Worm (Caenorhabditis elegans) whole organism, midembryonic: ENCODE data around the gene clec-25.

Experiments
- T22C8.4 ChIP-seq: fragments of 200-800 bp; sonication (Bioruptor generic); IDR thresholded peaks from 2 replicates; pipeline ENCODE4 v1.3.6; 2022; ENCODE audit warnings: missing genetic modification characterization, missing compliant biosample characterization
- cog-1 ChIP-seq: sonication (generic microtip); optimal IDR thresholded peaks from 2 replicates; lab custom pipeline; 2016; ENCODE audit warnings: missing genetic modification characterization, missing compliant biosample characterization
- flt-1 ChIP-seq: fragments of 200-800 bp; sonication (Bioruptor generic); IDR thresholded peaks from 2 replicates; pipeline ENCODE4 v1.3.6; 2022; ENCODE audit warnings: missing genetic modification characterization, missing compliant biosample characterization
- klf-2 ChIP-seq: fragments of 200-800 bp; sonication (Bioruptor generic); conservative IDR thresholded peaks from 2 replicates; pipeline ENCODE4 v1.3.6; 2022; ENCODE audit warnings: missing genetic modification reagents, missing genetic modification characterization, missing compliant biosample characterization
- med-1 ChIP-seq: sonication (generic microtip); optimal IDR thresholded peaks from 2 replicates; lab custom pipeline; 2017; ENCODE audit warnings: missing genetic modification characterization, mild to moderate bottlenecking, missing compliant biosample characterization, antibody characterized with exemption, missing genetic modification reagents; ENCODE audit not compliant: insufficient read depth
- ref-1 ChIP-seq: fragments of 200-800 bp; sonication (Bioruptor generic); conservative IDR thresholded peaks from 2 replicates; pipeline ENCODE4 v1.3.6; 2022; ENCODE audit warnings: missing genetic modification reagents, missing genetic modification characterization, missing compliant biosample characterization
- tab-1 ChIP-seq: fragments of 200-800 bp; sonication (Bioruptor generic); IDR thresholded peaks from 2 replicates; pipeline ENCODE4 v1.3.6; 2022; ENCODE audit warnings: missing genetic modification characterization, missing compliant biosample characterization
- ztf-23 ChIP-seq: fragments of 200-800 bp; sonication (Bioruptor generic); IDR thresholded peaks from 2 replicates; pipeline ENCODE4 v1.3.6; 2022; ENCODE audit warnings: missing genetic modification reagents, missing genetic modification characterization, missing compliant biosample characterization
- ztf-29 ChIP-seq: fragments of 200-800 bp; sonication (Bioruptor generic); IDR thresholded peaks from 2 replicates; pipeline ENCODE4 v1.3.6; 2022; ENCODE audit warnings: missing genetic modification reagents, missing genetic modification characterization, missing compliant biosample characterization

Gene clec-25

ce11 chrV:16842941-16843340 lies at the start of gene clec-25:
clec-25 (plus strand) TSS chrV:16843241.
- TF ChIP-seq med-1 (GFP tag; lab: Kevin White, UChicago) (no peak), T22C8.4 (no peak), cog-1 (tag; lab: Kevin White, UChicago) (no peak), klf-2 (GFP tag; lab: Robert Waterston, UW) (no peak), ztf-29 (GFP tag; lab: Robert Waterston, UW) (no peak), tab-1 (GFP tag; lab: Robert Waterston, UW) (no peak), ztf-23 (GFP tag; lab: Robert Waterston, UW) (no peak)

- TF ChIP-seq T22C8.4: no peak
- no peak for TF ChIP-seq cog-1 (tag; lab: Kevin White, UChicago)
- TF ChIP-seq ztf-23 (GFP tag; lab: Robert Waterston, UW): no peak
- no peak for TF ChIP-seq tab-1 (GFP tag; lab: Robert Waterston, UW)
- TF ChIP-seq flt-1: no peak
- no peak for TF ChIP-seq ref-1 (GFP tag; lab: Robert Waterston, UW)
These were observed 49.7 kb upstream of the clec-25 start for ce11 chrV:16793312-16793711.

- no peak for TF ChIP-seq ref-1 (GFP tag; lab: Robert Waterston, UW)
- TF ChIP-seq klf-2 (GFP tag; lab: Robert Waterston, UW): no peak
- no peak for TF ChIP-seq med-1 (GFP tag; lab: Kevin White, UChicago)
- no peak for TF ChIP-seq tab-1 (GFP tag; lab: Robert Waterston, UW)
- no peak for TF ChIP-seq ztf-29 (GFP tag; lab: Robert Waterston, UW)
- TF ChIP-seq T22C8.4: no peak
- no peak for TF ChIP-seq flt-1
- TF ChIP-seq cog-1 (tag; lab: Kevin White, UChicago): no peak
- no peak for TF ChIP-seq ztf-23 (GFP tag; lab: Robert Waterston, UW)
These were observed 49.0 kb upstream of the clec-25 start for ce11 chrV:16794079-16794478.

ce11 chrV:16794828-16795354 lies 48.1 kb upstream of the clec-25 start, which contains the start of the genes ctps-1 and pus-1:
ctps-1 (plus strand) TSS chrV:16794878.
pus-1 (minus strand) TSS chrV:16794952.
- TF ChIP-seq med-1 (GFP tag; lab: Kevin White, UChicago): no peak
- TF ChIP-seq klf-2 (GFP tag; lab: Robert Waterston, UW): no peak
- TF ChIP-seq cog-1 (tag; lab: Kevin White, UChicago): no peak
- no peak for TF ChIP-seq ref-1 (GFP tag; lab: Robert Waterston, UW)
- TF ChIP-seq tab-1 (GFP tag; lab: Robert Waterston, UW): no peak
- TF ChIP-seq flt-1: no peak
- no peak for TF ChIP-seq ztf-29 (GFP tag; lab: Robert Waterston, UW)
- TF ChIP-seq ztf-23 (GFP tag; lab: Robert Waterston, UW): no peak
- TF ChIP-seq T22C8.4: no peak

- TF ChIP-seq T22C8.4 (no peak), ztf-23 (GFP tag; lab: Robert Waterston, UW) (no peak), med-1 (GFP tag; lab: Kevin White, UChicago) (no peak)
These were observed 42.6 kb upstream of the clec-25 start for ce11 chrV:16800484-16800883.

- no peak for TF ChIP-seq med-1 (GFP tag; lab: Kevin White, UChicago)
- no peak for TF ChIP-seq cog-1 (tag; lab: Kevin White, UChicago)
- no peak for TF ChIP-seq ztf-23 (GFP tag; lab: Robert Waterston, UW)
- no peak for TF ChIP-seq ztf-29 (GFP tag; lab: Robert Waterston, UW)
- TF ChIP-seq tab-1 (GFP tag; lab: Robert Waterston, UW): no peak
- no peak for TF ChIP-seq ref-1 (GFP tag; lab: Robert Waterston, UW)
- no peak for TF ChIP-seq T22C8.4
- no peak for TF ChIP-seq klf-2 (GFP tag; lab: Robert Waterston, UW)
- no peak for TF ChIP-seq flt-1
These were observed 40.5 kb upstream of the clec-25 start, which contains the start of gene cand-1 for ce11 chrV:16802572-16802971. cand-1 (plus strand) TSS chrV:16802872.

- TF ChIP-seq ztf-29 (GFP tag; lab: Robert Waterston, UW) (no peak), T22C8.4 (no peak), flt-1 (no peak), ref-1 (GFP tag; lab: Robert Waterston, UW) (no peak), med-1 (GFP tag; lab: Kevin White, UChicago) (no peak), ztf-23 (GFP tag; lab: Robert Waterston, UW) (no peak), cog-1 (tag; lab: Kevin White, UChicago) (no peak), klf-2 (GFP tag; lab: Robert Waterston, UW) (no peak), tab-1 (GFP tag; lab: Robert Waterston, UW) (no peak)
These were observed 38.2 kb upstream of the clec-25 start for ce11 chrV:16804795-16805194.

ce11 chrV:16808168-16808567 lies 34.9 kb upstream of the clec-25 start:
- TF ChIP-seq med-1 (GFP tag; lab: Kevin White, UChicago): no peak
- no peak for TF ChIP-seq ztf-29 (GFP tag; lab: Robert Waterston, UW)
- TF ChIP-seq ztf-23 (GFP tag; lab: Robert Waterston, UW): no peak
- no peak for TF ChIP-seq klf-2 (GFP tag; lab: Robert Waterston, UW)
- TF ChIP-seq tab-1 (GFP tag; lab: Robert Waterston, UW): no peak
- TF ChIP-seq ref-1 (GFP tag; lab: Robert Waterston, UW): no peak
- TF ChIP-seq T22C8.4: no peak
- no peak for TF ChIP-seq flt-1
- TF ChIP-seq cog-1 (tag; lab: Kevin White, UChicago): no peak

- TF ChIP-seq tab-1 (GFP tag; lab: Robert Waterston, UW) (no peak), med-1 (GFP tag; lab: Kevin White, UChicago) (no peak), cog-1 (tag; lab: Kevin White, UChicago) (no peak), klf-2 (GFP tag; lab: Robert Waterston, UW) (no peak), ztf-29 (GFP tag; lab: Robert Waterston, UW) (no peak), flt-1 (no peak), ref-1 (GFP tag; lab: Robert Waterston, UW) (no peak), T22C8.4 (no peak)
These were observed 31.2 kb upstream of the clec-25 start for ce11 chrV:16811841-16812240.
